Worm (Caenorhabditis elegans) whole organism, mixed stage, embryonic: ENCODE data around the gene F11C1.1.

Experiments used
- bed-3 ChIP-seq: fragments of 200-800 bp; sonication (Bioruptor generic); optimal IDR thresholded peaks from 3 replicates; lab custom pipeline; 2018; ENCODE audit warnings: mild to moderate bottlenecking, missing genetic modification characterization, moderate library complexity, missing compliant biosample characterization
- ceh-39 ChIP-seq: fragments of 150-350 bp; optimal IDR thresholded peaks from 2 replicates; lab custom pipeline; 2014; ENCODE audit warnings: missing biosample characterization, missing genetic modification characterization
- ceh-43 ChIP-seq: fragments of 200-800 bp; sonication (Bioruptor generic); optimal IDR thresholded peaks from 2 replicates; lab custom pipeline; 2018; ENCODE audit warnings: mild to moderate bottlenecking, missing genetic modification characterization, moderate library complexity, missing compliant biosample characterization
- ceh-83 ChIP-seq: fragments of 200-800 bp; sonication (Bioruptor generic); optimal IDR thresholded peaks from 2 replicates; lab custom pipeline; 2018; ENCODE audit warnings: mild to moderate bottlenecking, missing genetic modification characterization, missing compliant biosample characterization
- ces-1 ChIP-seq: fragments of 150-350 bp; optimal IDR thresholded peaks from 2 replicates; lab custom pipeline; 2014; ENCODE audit warnings: missing biosample characterization, missing genetic modification reagents, missing genetic modification characterization
- cnd-1 ChIP-seq: fragments of 200-800 bp; sonication (Bioruptor generic); optimal IDR thresholded peaks from 2 replicates; lab custom pipeline; 2018; ENCODE audit warnings: mild to moderate bottlenecking, missing genetic modification characterization, missing compliant biosample characterization
- drap-1 ChIP-seq: fragments of 200-800 bp; sonication (Bioruptor generic); optimal IDR thresholded peaks from 3 replicates; lab custom pipeline; 2018; ENCODE audit warnings: mild to moderate bottlenecking, missing genetic modification characterization, missing compliant biosample characterization
- elt-1 ChIP-seq: sonication (generic microtip); optimal IDR thresholded peaks from 2 replicates; lab custom pipeline; 2017; ENCODE audit warnings: missing genetic modification characterization, mild to moderate bottlenecking, missing compliant biosample characterization, antibody characterized with exemption, moderate library complexity, borderline replicate concordance; ENCODE audit not compliant: insufficient read depth
- elt-3 ChIP-seq: fragments of 150-350 bp; optimal IDR thresholded peaks from 2 replicates; lab custom pipeline; 2014; ENCODE audit warnings: missing biosample characterization, missing genetic modification characterization
- flh-1 ChIP-seq: fragments of 200-800 bp; sonication (Bioruptor generic); optimal IDR thresholded peaks from 2 replicates; lab custom pipeline; 2018; ENCODE audit warnings: mild to moderate bottlenecking, missing genetic modification characterization, moderate library complexity, missing compliant biosample characterization
- ham-2 ChIP-seq: fragments of 200-800 bp; sonication (Bioruptor generic); optimal IDR thresholded peaks from 2 replicates; lab custom pipeline; 2018; ENCODE audit warnings: mild to moderate bottlenecking, missing genetic modification characterization, missing compliant biosample characterization
- hlh-1 ChIP-seq: fragments of 150-350 bp; optimal IDR thresholded peaks from 2 replicates; lab custom pipeline; 2014; ENCODE audit warnings: missing biosample characterization, missing genetic modification reagents, missing genetic modification characterization
- lin-13 ChIP-seq: fragments of 150-350 bp; optimal IDR thresholded peaks from 2 replicates; lab custom pipeline; 2014; ENCODE audit warnings: missing biosample characterization, missing genetic modification characterization
- lin-32 ChIP-seq: fragments of 200-800 bp; sonication (Bioruptor generic); optimal IDR thresholded peaks from 2 replicates; lab custom pipeline; 2018; ENCODE audit warnings: mild to moderate bottlenecking, missing genetic modification characterization, missing compliant biosample characterization
- lsy-2 ChIP-seq: fragments of 150-350 bp; optimal IDR thresholded peaks from 2 replicates; lab custom pipeline; 2014; ENCODE audit warnings: missing biosample characterization, missing genetic modification characterization
- mab-5 ChIP-seq: fragments of 150-350 bp; optimal IDR thresholded peaks from 2 replicates; lab custom pipeline; 2014; ENCODE audit warnings: missing biosample characterization, missing genetic modification characterization
- mep-1 ChIP-seq: fragments of 150-350 bp; optimal IDR thresholded peaks from 2 replicates; lab custom pipeline; 2017; ENCODE audit warnings: missing biosample characterization, missing genetic modification reagents, missing genetic modification characterization, inconsistent platforms
- mls-2 ChIP-seq: sonication (generic microtip); optimal IDR thresholded peaks from 2 replicates; lab custom pipeline; 2016; ENCODE audit warnings: mild to moderate bottlenecking, missing genetic modification characterization, moderate library complexity, missing compliant biosample characterization
- nhr-12 ChIP-seq: fragments of 150-350 bp; optimal IDR thresholded peaks from 2 replicates; lab custom pipeline; 2014; ENCODE audit warnings: missing biosample characterization, missing genetic modification characterization
- nhr-2 ChIP-seq: fragments of 150-350 bp; optimal IDR thresholded peaks from 2 replicates; lab custom pipeline; 2014; ENCODE audit warnings: missing biosample characterization, missing genetic modification characterization
- nhr-237 ChIP-seq: fragments of 150-350 bp; optimal IDR thresholded peaks from 2 replicates; lab custom pipeline; 2014; ENCODE audit warnings: missing biosample characterization, missing genetic modification characterization
- nhr-28 ChIP-seq: fragments of 150-350 bp; optimal IDR thresholded peaks from 2 replicates; lab custom pipeline; 2014; ENCODE audit warnings: missing biosample characterization, missing genetic modification characterization
- pha-4 ChIP-seq: fragments of 150-350 bp; optimal IDR thresholded peaks from 2 replicates; lab custom pipeline; 2018; ENCODE audit warnings: missing biosample characterization, missing genetic modification reagents, missing genetic modification characterization
- snpc-4 ChIP-seq: fragments of 150-350 bp; optimal IDR thresholded peaks from 2 replicates; lab custom pipeline; 2014; ENCODE audit warnings: missing biosample characterization, missing genetic modification characterization
- sptf-1 ChIP-seq: sonication (generic microtip); optimal IDR thresholded peaks from 2 replicates; lab custom pipeline; 2017; ENCODE audit warnings: mild to moderate bottlenecking, missing genetic modification characterization, moderate library complexity, missing compliant biosample characterization
- tbx-8 ChIP-seq: fragments of 200-800 bp; sonication (Bioruptor generic); optimal IDR thresholded peaks from 2 replicates; lab custom pipeline; 2018; ENCODE audit warnings: mild to moderate bottlenecking, missing genetic modification characterization, moderate library complexity, missing compliant biosample characterization
- unc-120 ChIP-seq: sonication (generic microtip); optimal IDR thresholded peaks from 2 replicates; lab custom pipeline; 2017; ENCODE audit warnings: missing genetic modification characterization, missing compliant biosample characterization; ENCODE audit not compliant: poor library complexity, severe bottlenecking
- unc-39 ChIP-seq: fragments of 150-350 bp; optimal IDR thresholded peaks from 2 replicates; lab custom pipeline; 2014; ENCODE audit warnings: missing biosample characterization, missing genetic modification characterization
- unc-62 ChIP-seq: fragments of 150-350 bp; optimal IDR thresholded peaks from 2 replicates; lab custom pipeline; 2014; ENCODE audit warnings: missing biosample characterization, missing genetic modification reagents, missing genetic modification characterization
- zip-8 ChIP-seq: fragments of 150-350 bp; optimal IDR thresholded peaks from 2 replicates; lab custom pipeline; 2014; ENCODE audit warnings: missing biosample characterization, missing genetic modification characterization
- ztf-11 ChIP-seq: fragments of 150-350 bp; optimal IDR thresholded peaks from 2 replicates; lab custom pipeline; 2014; ENCODE audit warnings: missing biosample characterization, missing genetic modification characterization

F11C1.1 gene

DNA sequence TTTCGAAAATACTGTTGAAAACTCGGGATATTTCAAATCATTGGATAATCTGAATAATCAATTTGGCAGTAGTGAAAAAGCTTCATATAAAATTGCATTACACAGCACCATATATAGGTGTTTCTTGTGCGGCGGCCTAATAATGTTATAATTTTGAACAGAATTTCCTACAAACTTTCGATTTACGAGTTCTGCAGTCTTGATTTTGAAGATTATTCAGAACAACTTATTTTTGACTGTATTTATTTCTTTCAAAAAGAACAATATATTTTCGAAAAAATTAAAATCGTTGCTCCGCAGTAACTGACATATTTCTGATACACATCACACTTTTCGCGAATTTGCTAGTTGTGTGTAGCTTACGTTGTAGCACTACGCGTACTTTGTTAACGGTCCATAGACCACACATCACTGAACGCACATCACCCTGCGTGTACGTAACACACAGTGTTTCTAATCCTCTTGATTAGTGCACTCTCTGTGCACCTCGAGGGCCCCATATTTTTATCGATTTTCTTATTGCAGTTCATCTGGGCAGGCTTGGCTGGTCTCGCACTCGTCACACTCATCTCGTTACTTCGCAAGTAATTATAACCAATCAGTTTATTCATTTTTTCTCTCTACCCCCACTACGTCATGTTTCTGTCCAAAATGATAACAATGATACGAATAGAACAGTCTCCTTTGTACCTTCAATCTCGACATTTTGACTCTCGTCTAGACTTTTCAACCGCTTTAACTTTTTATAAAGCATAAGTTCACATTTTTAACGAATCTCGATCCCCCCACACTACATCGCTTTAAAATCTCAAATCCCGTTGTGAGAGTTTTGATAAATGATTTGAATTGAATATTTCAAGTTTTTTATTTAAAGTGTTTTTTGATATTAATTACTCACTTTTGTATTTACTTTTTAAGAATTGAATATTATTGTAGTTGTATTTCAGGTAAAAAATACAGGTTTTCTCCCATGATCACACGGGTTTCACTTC is at the start of gene F11C1.1, which contains the start of gene vwa-8:
Gene F11C1.1 (minus strand): TSS at position 51 of the 992 bp plus-strand sequence.
Gene vwa-8 (plus strand): TSS at position 942 of the 992 bp plus-strand sequence.
- peak; percentile 29 for TF ChIP-seq ceh-39 (tag; lab: Kevin White, UChicago)
- TF ChIP-seq elt-3 (tag; lab: Kevin White, UChicago): no peak
- no peak for TF ChIP-seq mls-2

DNA sequence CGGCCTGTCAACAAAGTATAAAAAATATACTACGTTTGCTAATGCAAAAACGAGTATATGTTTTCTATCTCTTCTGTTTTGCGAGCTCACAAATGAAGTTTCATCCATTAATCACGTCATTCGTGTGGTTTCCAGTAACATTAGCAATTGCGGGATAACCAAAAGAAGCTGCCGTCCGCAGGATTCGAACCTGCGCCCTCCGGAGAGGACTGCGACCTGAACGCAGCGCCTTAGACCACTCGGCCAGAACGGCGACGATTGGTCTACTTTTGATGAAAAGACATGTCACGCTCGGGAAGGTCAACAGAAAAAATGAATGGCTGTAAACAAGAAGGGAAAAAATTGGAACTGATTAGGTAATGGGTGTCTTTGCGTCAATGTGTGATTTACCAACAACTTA is 48.4 kb upstream of the F11C1.1 start:
- TF ChIP-seq lin-32 (no peak), ham-2 (no peak), pha-4 (no peak), ztf-11 (no peak), unc-39 (no peak), nhr-12 (no peak), hlh-1 (no peak), nhr-2 (tag; lab: Kevin White, UChicago) (no peak), bed-3 (GFP tag; lab: Kevin White, UChicago) (no peak), flh-1 (GFP tag; lab: Kevin White, UChicago) (no peak), unc-62 (no peak), ceh-43 (GFP tag; lab: Kevin White, UChicago) (no peak)

DNA sequence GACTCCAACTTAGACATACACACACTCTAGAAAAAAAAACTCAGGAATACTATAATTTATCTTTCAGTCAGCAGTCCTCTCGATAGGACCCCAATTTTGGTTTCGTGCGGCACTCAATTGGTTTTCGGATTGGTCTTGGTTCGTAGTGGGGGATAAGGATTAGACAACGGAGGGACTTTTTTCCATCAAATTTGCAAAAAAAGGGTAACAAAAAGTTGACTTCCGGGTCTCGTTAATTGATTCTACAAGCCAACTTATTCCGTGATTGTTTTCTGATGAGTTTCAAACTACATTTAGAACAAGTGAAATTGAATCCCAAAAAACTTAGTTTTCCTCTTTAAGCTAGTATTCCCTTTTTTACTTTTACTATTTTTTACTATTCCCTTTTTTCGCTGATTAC is 44.0 kb upstream of the F11C1.1 start:
- no peak for TF ChIP-seq tbx-8 (GFP tag; lab: Kevin White, UChicago)
- no peak for TF ChIP-seq mls-2
- TF ChIP-seq ham-2: no peak
- no peak for TF ChIP-seq ceh-39 (tag; lab: Kevin White, UChicago)
- TF ChIP-seq mab-5 (tag; lab: Kevin White, UChicago): no peak
- no peak for TF ChIP-seq lin-32
- no peak for TF ChIP-seq nhr-28 (tag; lab: Kevin White, UChicago)
- no peak for TF ChIP-seq drap-1 (GFP tag; lab: Kevin White, UChicago)
- no peak for TF ChIP-seq ceh-43 (GFP tag; lab: Kevin White, UChicago)
- TF ChIP-seq ceh-83 (GFP tag; lab: Kevin White, UChicago): no peak
- TF ChIP-seq bed-3 (GFP tag; lab: Kevin White, UChicago): no peak
- TF ChIP-seq elt-1: no peak
- no peak for TF ChIP-seq hlh-1
- no peak for TF ChIP-seq ztf-11
- no peak for TF ChIP-seq nhr-237 (tag; lab: Kevin White, UChicago)
- TF ChIP-seq zip-8 (tag; lab: Kevin White, UChicago): no peak
- TF ChIP-seq mep-1 (tag; lab: Kevin White, UChicago): no peak
- no peak for TF ChIP-seq unc-62
- TF ChIP-seq elt-3 (tag; lab: Kevin White, UChicago): no peak
- no peak for TF ChIP-seq cnd-1 (tag; lab: Kevin White, UChicago)

DNA sequence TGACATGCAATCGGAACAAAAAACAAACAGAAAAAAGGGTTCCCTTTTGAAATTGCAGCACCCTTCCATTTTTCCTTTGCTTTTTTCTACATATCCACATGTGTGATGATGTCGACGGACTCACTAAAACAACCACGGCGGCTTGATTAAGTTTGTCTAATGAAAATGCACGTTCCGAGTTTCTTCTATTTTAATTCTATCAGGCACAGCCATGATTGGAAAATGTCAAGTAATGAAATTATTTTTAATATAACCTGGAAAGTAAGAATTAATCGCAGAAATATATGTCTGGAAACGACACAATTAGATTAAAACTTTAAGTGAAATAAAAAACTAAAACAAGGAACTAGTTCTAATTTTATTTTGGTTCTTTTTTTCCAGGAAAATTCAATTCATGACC is 43.5 kb upstream of the F11C1.1 start:
- peak; percentile 50 for TF ChIP-seq ces-1 (GFP tag; lab: Kevin White, UChicago)
- TF ChIP-seq lsy-2: no peak

DNA sequence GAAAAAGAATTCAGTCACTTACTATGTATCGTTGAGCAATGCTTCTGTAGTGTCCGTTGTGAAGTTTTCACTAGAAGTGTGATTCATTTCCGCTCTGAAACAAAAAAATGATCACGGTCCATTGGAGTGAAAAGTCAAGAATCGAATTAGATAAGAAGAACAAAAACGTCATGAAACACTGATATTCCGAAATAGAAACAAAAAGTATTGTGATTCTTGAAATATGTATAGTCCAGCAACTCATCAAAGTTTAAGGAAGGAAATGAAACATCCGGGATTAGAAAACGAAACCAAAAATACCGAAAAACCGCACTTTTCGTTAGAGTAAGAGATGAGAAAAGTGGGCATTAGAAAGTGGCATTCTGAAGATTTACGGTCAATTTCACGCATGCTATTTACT is 42.2 kb upstream of the F11C1.1 start, which contains the start of gene npr-10:
Gene npr-10 (minus strand): TSS at position 101 of the 400 bp plus-strand sequence.
- TF ChIP-seq nhr-28 (tag; lab: Kevin White, UChicago) (no peak), ceh-83 (GFP tag; lab: Kevin White, UChicago) (no peak), hlh-1 (no peak), bed-3 (GFP tag; lab: Kevin White, UChicago) (no peak), ceh-39 (tag; lab: Kevin White, UChicago) (no peak), nhr-2 (tag; lab: Kevin White, UChicago) (no peak), flh-1 (GFP tag; lab: Kevin White, UChicago) (no peak), lin-13 (no peak), mls-2 (no peak), nhr-237 (tag; lab: Kevin White, UChicago) (no peak), snpc-4 (tag; lab: Kevin White, UChicago) (no peak), unc-120 (no peak), mep-1 (tag; lab: Kevin White, UChicago) (no peak), sptf-1 (tag; lab: Kevin White, UChicago) (no peak)
